Fruit fly (Drosophila melanogaster): ENCODE data around the gene RpS19a.

DNA sequence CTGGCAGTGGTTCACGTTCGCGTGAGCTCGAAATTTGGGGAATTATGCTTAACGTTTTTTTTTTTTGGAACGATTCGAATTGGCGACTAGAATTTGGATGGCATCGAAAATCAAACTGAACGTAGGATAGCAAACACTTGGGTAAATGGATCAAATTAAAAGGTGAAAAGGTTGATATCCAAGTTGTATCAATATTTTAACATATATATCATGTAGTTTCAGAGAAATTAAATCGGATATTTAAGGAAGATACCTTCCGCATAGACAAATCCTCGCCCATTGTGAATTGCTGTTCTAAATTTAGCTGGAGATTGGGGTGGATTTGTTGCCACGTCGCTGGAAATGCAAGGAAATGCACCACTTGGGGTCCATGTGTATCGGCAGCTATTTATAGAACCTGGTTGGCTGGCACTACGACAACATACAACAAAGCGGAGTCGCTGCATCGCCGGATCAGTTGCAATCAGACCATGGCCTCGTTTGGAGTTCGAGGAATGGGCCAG, 41.2 kb downstream of the RpS19a start, which contains the start of the genes CG13010 and sing:
- TF ChIP-seq pan (optimal IDR thresholded peaks at IDR 0.05) (no peak), psq (optimal IDR thresholded peaks at IDR 0.05) (no peak), EcR (GFP tag; optimal IDR thresholded peaks at IDR 0.05) (no peak), Dll (optimal IDR thresholded peaks at IDR 0.05) (no peak)

Measured in whole organism.